Fruit fly (Drosophila melanogaster): ENCODE results near the gene CG13065.

The CG13065 gene

DNA sequence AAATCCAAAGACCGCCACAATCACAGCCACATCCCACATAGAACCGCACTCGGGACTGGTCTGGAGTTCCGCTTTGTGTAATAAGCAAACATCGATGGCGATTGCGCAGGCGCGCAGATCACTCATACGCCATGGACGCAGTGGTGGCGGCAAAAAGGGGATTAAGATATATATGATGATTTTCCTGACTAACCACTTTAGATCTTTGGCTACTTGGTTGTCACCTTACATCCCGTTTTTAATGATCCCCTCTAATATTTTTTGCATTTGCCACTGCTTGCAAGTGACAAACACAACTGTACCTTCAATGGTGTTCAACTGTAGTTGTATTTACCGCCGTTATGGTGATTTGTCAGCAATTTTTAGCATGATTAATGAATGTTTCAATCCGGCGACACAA lies 32.7 kb downstream of the CG13065 start (continued):
- no peak for TF ChIP-seq gce (GFP tag; IDR thresholded peaks at IDR 0.05)
- TF ChIP-seq CG13296 (GFP tag; optimal IDR thresholded peaks at IDR 0.05): no peak
- TF ChIP-seq H2.0 (GFP tag; IDR thresholded peaks at IDR 0.05): peak; percentile 49; the same call in 1 of the 2 replicates
- 0 out of 3 replicates have a peak, but pooled peaks have one; percentile 33 for TF ChIP-seq Aef1 (GFP tag; IDR thresholded peaks at IDR 0.05)
- TF ChIP-seq slbo (GFP tag; IDR thresholded peaks at IDR 0.05): peak; percentile 72
- 0 out of 2 replicates have a peak, but pooled peaks have one; percentile 25 for TF ChIP-seq al (GFP tag; IDR thresholded peaks at IDR 0.05)
- no peak for TF ChIP-seq Hey (tag; optimal IDR thresholded peaks at IDR 0.05)
- no peak for TF ChIP-seq Usf (GFP tag; optimal IDR thresholded peaks at IDR 0.05)
- TF ChIP-seq CG18262 (tag; optimal IDR thresholded peaks at IDR 0.05): no peak
- TF ChIP-seq CG10209 (GFP tag; optimal IDR thresholded peaks at IDR 0.05): no peak
- TF ChIP-seq aop (GFP tag; IDR thresholded peaks at IDR 0.05): no peak
- peak; percentile 26; the same call in 1 of the 2 replicates for TF ChIP-seq CG3847 (GFP tag; IDR thresholded peaks at IDR 0.05)
- no peak for TF ChIP-seq Xrp1 (GFP tag; IDR thresholded peaks at IDR 0.05)
- no peak for TF ChIP-seq zf30C (GFP tag; optimal IDR thresholded peaks at IDR 0.05)
- peak; percentile 10 for TF ChIP-seq CG15269 (tag; optimal IDR thresholded peaks at IDR 0.05)
- no peak for TF ChIP-seq CG11723 (GFP tag; optimal IDR thresholded peaks at IDR 0.05)
- TF ChIP-seq CG7745 (tag; optimal IDR thresholded peaks at IDR 0.05): no peak
- TF ChIP-seq CG34422 (GFP tag; IDR thresholded peaks at IDR 0.05): no peak
- TF ChIP-seq cwo (GFP tag; optimal IDR thresholded peaks at IDR 0.05): peak; percentile 9
- TF ChIP-seq MESR4 (GFP tag; optimal IDR thresholded peaks at IDR 0.05): no peak
- no peak for TF ChIP-seq pan (optimal IDR thresholded peaks at IDR 0.05)
- no peak for TF ChIP-seq pan (GFP tag; optimal IDR thresholded peaks at IDR 0.05 in 1 of 2, IDR thresholded peaks at IDR 0.05 in 1 of 2)
- no peak for TF ChIP-seq Hsf (GFP tag; optimal IDR thresholded peaks at IDR 0.05)
- TF ChIP-seq lov (optimal IDR thresholded peaks at IDR 0.05): no peak
- TF ChIP-seq lov (GFP tag; IDR thresholded peaks at IDR 0.05): no peak
- TF ChIP-seq CoRest (tag; optimal IDR thresholded peaks at IDR 0.05): no peak
- no peak for TF ChIP-seq hkb (optimal IDR thresholded peaks at IDR 0.05)
- 0 out of 2 replicates have a peak, but pooled peaks have one; percentile 31 for TF ChIP-seq hkb (GFP tag; IDR thresholded peaks at IDR 0.05)
- 0 out of 3 replicates have a peak, but pooled peaks have one; percentile 50 for TF ChIP-seq CG11456 (GFP tag; IDR thresholded peaks at IDR 0.05)
- peak; percentile 54 for TF ChIP-seq CG12769 (tag; optimal IDR thresholded peaks at IDR 0.05)
- 0 out of 3 replicates have a peak, but pooled peaks have one; percentile 14 for TF ChIP-seq dysf (GFP tag; IDR thresholded peaks at IDR 0.05)
- no peak for TF ChIP-seq trh (GFP tag; optimal IDR thresholded peaks at IDR 0.05)
- TF ChIP-seq PHDP (tag; optimal IDR thresholded peaks at IDR 0.05): no peak
- TF ChIP-seq her (GFP tag; optimal IDR thresholded peaks at IDR 0.05): peak; percentile 40
- no peak for TF ChIP-seq dan (GFP tag; IDR thresholded peaks at IDR 0.05)
- TF ChIP-seq Hmr (GFP tag; optimal IDR thresholded peaks at IDR 0.05): peak; percentile 63
- peak; percentile 39; the same call in 1 of the 2 replicates for TF ChIP-seq lmd (GFP tag; IDR thresholded peaks at IDR 0.05)
- no peak for TF ChIP-seq Poxn (GFP tag; IDR thresholded peaks at IDR 0.05)
- no peak for TF ChIP-seq mld (GFP tag; IDR thresholded peaks at IDR 0.05; ENCODE audit: partially characterized antibody)
- TF ChIP-seq C15 (GFP tag; IDR thresholded peaks at IDR 0.05): no peak
- TF ChIP-seq CG18476 (GFP tag; optimal IDR thresholded peaks at IDR 0.05): no peak
- TF ChIP-seq Jarid2 (GFP tag; optimal IDR thresholded peaks at IDR 0.05): no peak
- TF ChIP-seq Hand (GFP tag; optimal IDR thresholded peaks at IDR 0.05): no peak
- TF ChIP-seq dm (GFP tag; optimal IDR thresholded peaks at IDR 0.05): no peak
- TF ChIP-seq CG7372 (GFP tag; IDR thresholded peaks at IDR 0.05): 0 out of 2 replicates have a peak, but pooled peaks have one; percentile 11
- peak in 1 of 2 experiments; percentile 10 for TF ChIP-seq chif (GFP tag; optimal IDR thresholded peaks at IDR 0.05)
- no peak for TF ChIP-seq CG2889 (GFP tag; IDR thresholded peaks at IDR 0.05)
- TF ChIP-seq CG12236 (GFP tag; optimal IDR thresholded peaks at IDR 0.05): no peak
- TF ChIP-seq cas (GFP tag; IDR thresholded peaks at IDR 0.05): no peak
- no peak for TF ChIP-seq CG6765 (GFP tag; optimal IDR thresholded peaks at IDR 0.05)
- TF ChIP-seq Dip3 (GFP tag; optimal IDR thresholded peaks at IDR 0.05): peak; percentile 5
- peak; percentile 64 for TF ChIP-seq Dbx (GFP tag; IDR thresholded peaks at IDR 0.05)
